Worm (Caenorhabditis elegans) whole organism, late embryonic: ENCODE results near the gene fcho-1.

Source experiments
- ama-1 ChIP-seq: fragments of 150-350 bp; optimal IDR thresholded peaks from 2 replicates; lab custom pipeline; 2014
- ceh-31 ChIP-seq: sonication (generic microtip); optimal IDR thresholded peaks from 2 replicates; lab custom pipeline; 2016; ENCODE audit warnings: missing genetic modification characterization, missing compliant biosample characterization
- dve-1 ChIP-seq: sonication (generic microtip); optimal IDR thresholded peaks from 2 replicates; lab custom pipeline; 2017; ENCODE audit warnings: antibody characterized with exemption, mild to moderate bottlenecking, missing genetic modification characterization, missing compliant biosample characterization
- nhr-11 ChIP-seq: fragments of 150-350 bp; optimal IDR thresholded peaks from 2 replicates; lab custom pipeline; 2014; ENCODE audit warnings: missing biosample characterization, missing genetic modification characterization
- ref-2 ChIP-seq: sonication (generic microtip); optimal IDR thresholded peaks from 2 replicates; lab custom pipeline; 2016; ENCODE audit warnings: missing genetic modification characterization, missing compliant biosample characterization
- unc-86 ChIP-seq: sonication (generic microtip); optimal IDR thresholded peaks from 2 replicates; lab custom pipeline; 2016; ENCODE audit warnings: missing genetic modification characterization, missing compliant biosample characterization

DNA sequence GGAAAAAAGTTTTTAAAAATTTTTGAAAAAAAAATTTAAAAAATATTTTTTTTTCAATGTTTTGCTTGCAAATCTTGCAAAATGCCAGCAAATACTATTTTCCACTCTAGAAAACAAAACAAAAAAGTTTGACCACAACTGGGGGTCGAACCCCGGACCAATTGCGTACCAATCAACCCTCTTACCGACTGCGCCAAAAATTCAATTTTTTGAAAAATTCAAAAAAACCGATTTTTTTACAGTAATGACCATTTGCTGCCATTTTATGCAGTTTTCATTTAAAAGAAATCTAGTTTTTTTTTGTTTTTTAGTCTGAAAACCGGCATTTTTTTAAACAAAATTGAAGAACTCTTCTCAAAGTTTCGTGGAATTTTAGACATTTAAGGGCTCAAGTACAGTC lies 52.1 kb downstream of the fcho-1 start:
- TF ChIP-seq nhr-11 = no peak
- TF ChIP-seq ceh-31 (tag; lab: Kevin White, UChicago) = no peak
- TF ChIP-seq dve-1 (tag; lab: Kevin White, UChicago) = no peak
- TF ChIP-seq ama-1 (lab: Kevin White, UChicago) = no peak
- no peak for TF ChIP-seq unc-86 (tag; lab: Kevin White, UChicago)
- no peak for TF ChIP-seq ref-2 (tag; lab: Kevin White, UChicago)
